Worm (Caenorhabditis elegans) whole organism, young adult: Measurements from ENCODE around the gene ugt-36.

Source experiments
- B0035.1 ChIP-seq: sonication (generic microtip); optimal IDR thresholded peaks from 2 replicates; lab custom pipeline; 2016; ENCODE audit warnings: missing genetic modification characterization, mild to moderate bottlenecking, missing compliant biosample characterization, missing genotype, missing genetic modification reagents
- B0261.1 ChIP-seq: sonication (generic microtip); optimal IDR thresholded peaks from 2 replicates; lab custom pipeline; 2016; ENCODE audit warnings: mild to moderate bottlenecking, missing genetic modification characterization, moderate library complexity, missing compliant biosample characterization
- F22D6.2 ChIP-seq: sonication (generic microtip); optimal IDR thresholded peaks from 2 replicates; lab custom pipeline; 2016; ENCODE audit warnings: mild to moderate bottlenecking, missing genetic modification characterization, missing compliant biosample characterization
- F49E8.2 ChIP-seq: sonication (generic microtip); optimal IDR thresholded peaks from 3 replicates; lab custom pipeline; 2017; ENCODE audit warnings: missing genetic modification characterization, mild to moderate bottlenecking, missing compliant biosample characterization, antibody characterized with exemption, moderate library complexity; ENCODE audit not compliant: insufficient read depth
- F52B5.7 ChIP-seq: sonication (generic microtip); optimal IDR thresholded peaks from 2 replicates; lab custom pipeline; 2016; ENCODE audit warnings: mild to moderate bottlenecking, missing genetic modification characterization, missing compliant biosample characterization
- F57C9.4 ChIP-seq: sonication (generic microtip); optimal IDR thresholded peaks from 2 replicates; lab custom pipeline; 2017; ENCODE audit warnings: mild to moderate bottlenecking, missing genetic modification characterization, missing compliant biosample characterization
- T07F8.4 ChIP-seq: sonication (generic microtip); optimal IDR thresholded peaks from 2 replicates; lab custom pipeline; 2016; ENCODE audit warnings: mild to moderate bottlenecking, missing genetic modification characterization, moderate library complexity, missing compliant biosample characterization
- T26A5.8 ChIP-seq: sonication (generic microtip); optimal IDR thresholded peaks from 2 replicates; lab custom pipeline; 2016; ENCODE audit warnings: missing genetic modification characterization, missing compliant biosample characterization
- Y53G8AR.9 ChIP-seq: fragments of 200-800 bp; sonication (Bioruptor generic); conservative IDR thresholded peaks from 2 replicates; pipeline ENCODE4 v1.3.6; 2022; ENCODE audit warnings: missing genetic modification reagents, missing genetic modification characterization, missing compliant biosample characterization
- Y79H2A.3 ChIP-seq: fragments of 200-800 bp; sonication (Bioruptor generic); conservative IDR thresholded peaks from 2 replicates; pipeline ENCODE4 v1.3.6; 2022; ENCODE audit warnings: missing genetic modification reagents, missing genetic modification characterization, missing compliant biosample characterization
- aptf-3 ChIP-seq: fragments of 200-800 bp; sonication (Bioruptor generic); IDR thresholded peaks from 2 replicates; pipeline ENCODE4 v1.3.6; 2022; ENCODE audit warnings: missing genetic modification characterization, missing compliant biosample characterization
- atf-7 ChIP-seq: sonication (generic microtip); optimal IDR thresholded peaks from 2 replicates; lab custom pipeline; 2017; ENCODE audit warnings: mild to moderate bottlenecking, missing genetic modification characterization, missing compliant biosample characterization
- bed-1 ChIP-seq: fragments of 200-800 bp; sonication (Bioruptor generic); IDR thresholded peaks from 2 replicates; pipeline ENCODE4 v1.3.6; 2022; ENCODE audit warnings: missing genetic modification reagents, missing genetic modification characterization, missing compliant biosample characterization
- bed-2 ChIP-seq: fragments of 200-800 bp; sonication (Bioruptor generic); IDR thresholded peaks from 2 replicates; pipeline ENCODE4 v1.3.6; 2022; ENCODE audit warnings: missing genetic modification reagents, missing genetic modification characterization, missing compliant biosample characterization
- cebp-1 ChIP-seq, 2 experiments: fragments of 200-800 bp in 1 of 2; sonication (Bioruptor generic) in 1 of 2; sonication (generic microtip) in 1 of 2; IDR thresholded peaks in 1 of 2; optimal IDR thresholded peaks in 1 of 2; 2 replicates each; pipeline versions ENCODE4 v1.3.6 to Lab custom; 2017 to 2022; ENCODE audit warnings: missing compliant biosample characterization in 2 of 2, missing genetic modification characterization in 2 of 2, mild to moderate bottlenecking in 1 of 2, missing genetic modification reagents in 1 of 2, moderate library complexity in 1 of 2
- ceh-100 ChIP-seq: fragments of 200-800 bp; sonication (Bioruptor generic); IDR thresholded peaks from 2 replicates; pipeline ENCODE4 v1.3.6; 2022; ENCODE audit warnings: missing genetic modification reagents, missing genetic modification characterization, missing compliant biosample characterization
- ceh-40 ChIP-seq: fragments of 200-800 bp; sonication (Bioruptor generic); IDR thresholded peaks from 2 replicates; pipeline ENCODE4 v1.3.6; 2022; ENCODE audit warnings: missing genetic modification characterization, missing compliant biosample characterization
- ceh-58 ChIP-seq: fragments of 200-800 bp; sonication (Bioruptor generic); IDR thresholded peaks from 2 replicates; pipeline ENCODE4 v1.3.6; 2022; ENCODE audit warnings: missing genetic modification characterization, missing compliant biosample characterization
- ceh-91 ChIP-seq: fragments of 200-800 bp; sonication (Bioruptor generic); IDR thresholded peaks from 2 replicates; pipeline ENCODE4 v1.3.6; 2022; ENCODE audit warnings: missing genetic modification reagents, missing genetic modification characterization, missing compliant biosample characterization
- ekl-4 ChIP-seq: fragments of 200-800 bp; sonication (Bioruptor generic); IDR thresholded peaks from 2 replicates; pipeline ENCODE4 v1.3.6; 2022; ENCODE audit warnings: missing genetic modification reagents, missing genetic modification characterization, missing compliant biosample characterization
- ets-4 ChIP-seq: fragments of 200-800 bp; sonication (Bioruptor generic); optimal IDR thresholded peaks from 2 replicates; lab custom pipeline; 2018; ENCODE audit warnings: mild to moderate bottlenecking, missing genetic modification characterization, missing compliant biosample characterization
- hlh-12 ChIP-seq: sonication (generic microtip); optimal IDR thresholded peaks from 2 replicates; lab custom pipeline; 2016; ENCODE audit warnings: missing genetic modification characterization, missing compliant biosample characterization
- let-526 ChIP-seq: fragments of 200-800 bp; sonication (Bioruptor generic); IDR thresholded peaks from 2 replicates; pipeline ENCODE4 v1.3.6; 2022; ENCODE audit warnings: missing genetic modification reagents, missing genetic modification characterization, missing compliant biosample characterization
- lin-26 ChIP-seq: fragments of 200-800 bp; sonication (Bioruptor generic); IDR thresholded peaks from 2 replicates; pipeline ENCODE4 v1.3.6; 2022; ENCODE audit warnings: missing genetic modification reagents, missing genetic modification characterization, missing compliant biosample characterization
- lin-35 ChIP-seq, 3 experiments: fragments of 150-350 bp in 2 of 3; sonication (generic microtip) in 1 of 3; optimal IDR thresholded peaks; 2 replicates each; lab custom pipeline; 2014 to 2018; ENCODE audit warnings: missing biosample characterization in 3 of 3, missing genetic modification characterization in 3 of 3, missing genetic modification reagents in 3 of 3
- lin-54 ChIP-seq: fragments of 200-800 bp; sonication (Bioruptor generic); optimal IDR thresholded peaks from 2 replicates; lab custom pipeline; 2018; ENCODE audit warnings: mild to moderate bottlenecking, missing genetic modification characterization, missing compliant biosample characterization
- madf-3 ChIP-seq: fragments of 200-800 bp; sonication (Bioruptor generic); IDR thresholded peaks from 2 replicates; pipeline ENCODE4 v1.3.6; 2022; ENCODE audit warnings: missing genetic modification reagents, missing genetic modification characterization, missing compliant biosample characterization
- madf-6 ChIP-seq: fragments of 200-800 bp; sonication (Bioruptor generic); IDR thresholded peaks from 2 replicates; pipeline ENCODE4 v1.3.6; 2022; ENCODE audit warnings: missing genetic modification reagents, missing genetic modification characterization, missing compliant biosample characterization
- nfyb-1 ChIP-seq: fragments of 200-800 bp; sonication (Bioruptor generic); IDR thresholded peaks from 2 replicates; pipeline ENCODE4 v1.3.6; 2022; ENCODE audit warnings: missing genetic modification reagents, missing genetic modification characterization, missing compliant biosample characterization
- rcor-1 ChIP-seq: fragments of 200-800 bp; sonication (Bioruptor generic); IDR thresholded peaks from 2 replicates; pipeline ENCODE4 v1.3.6; 2022; ENCODE audit warnings: missing genetic modification reagents, missing genetic modification characterization, missing compliant biosample characterization
- snpc-1.3 ChIP-seq: sonication (generic microtip); optimal IDR thresholded peaks from 2 replicates; lab custom pipeline; 2017; ENCODE audit warnings: missing genetic modification characterization, mild to moderate bottlenecking, missing compliant biosample characterization, antibody characterized with exemption, moderate library complexity, missing genotype, missing genetic modification reagents; ENCODE audit not compliant: insufficient read depth
- snpc-4 ChIP-seq, 5 experiments: fragments of 150-350 bp in 1 of 5; sonication (generic microtip) in 4 of 5; optimal IDR thresholded peaks; 2 replicates each; lab custom pipeline; 2014 to 2018; ENCODE audit warnings: missing genetic modification characterization in 5 of 5, missing biosample characterization in 3 of 5, antibody characterized with exemption in 2 of 5, mild to moderate bottlenecking in 2 of 5, missing compliant biosample characterization in 2 of 5, missing genotype in 2 of 5, moderate library complexity in 2 of 5, missing genetic modification reagents in 1 of 5
- sptf-2 ChIP-seq: fragments of 200-800 bp; sonication (Bioruptor generic); optimal IDR thresholded peaks from 2 replicates; lab custom pipeline; 2018; ENCODE audit warnings: mild to moderate bottlenecking, missing genetic modification characterization, missing compliant biosample characterization
- tbp1 ChIP-seq: fragments of 200-800 bp; sonication (Bioruptor generic); optimal IDR thresholded peaks from 2 replicates; lab custom pipeline; 2018; ENCODE audit warnings: mild to moderate bottlenecking, missing genetic modification characterization, missing compliant biosample characterization
- unc-130 ChIP-seq: sonication (generic microtip); optimal IDR thresholded peaks from 2 replicates; lab custom pipeline; 2016; ENCODE audit warnings: missing genetic modification reagents, missing genetic modification characterization, missing compliant biosample characterization
- unc-62 ChIP-seq: fragments of 150-350 bp; optimal IDR thresholded peaks from 2 replicates; lab custom pipeline; 2014; ENCODE audit warnings: missing biosample characterization, missing genetic modification reagents, missing genetic modification characterization
- xnd-1 ChIP-seq: sonication (generic microtip); optimal IDR thresholded peaks from 2 replicates; lab custom pipeline; 2016; ENCODE audit warnings: missing genotype, missing genetic modification reagents, missing genetic modification characterization, missing compliant biosample characterization
- ztf-25 ChIP-seq: fragments of 200-800 bp; sonication (Bioruptor generic); IDR thresholded peaks from 2 replicates; pipeline ENCODE4 v1.3.6; 2022; ENCODE audit warnings: missing genetic modification reagents, missing genetic modification characterization, missing compliant biosample characterization
- ztf-26 ChIP-seq: sonication (generic microtip); optimal IDR thresholded peaks from 2 replicates; lab custom pipeline; 2017; ENCODE audit warnings: missing genetic modification characterization, missing compliant biosample characterization
- ztf-28 ChIP-seq: fragments of 200-800 bp; sonication (Bioruptor generic); IDR thresholded peaks from 2 replicates; pipeline ENCODE4 v1.3.6; 2022; ENCODE audit warnings: missing genetic modification reagents, missing genetic modification characterization, missing compliant biosample characterization
- ztf-3 ChIP-seq: fragments of 200-800 bp; sonication (Bioruptor generic); optimal IDR thresholded peaks from 2 replicates; lab custom pipeline; 2018; ENCODE audit warnings: mild to moderate bottlenecking, missing genetic modification characterization, missing compliant biosample characterization

Gene ugt-36

ce11 chrV:7196498-7196966, 29.7 kb downstream of the ugt-36 start, which contains the start of gene F09G2.2 (continued):
- peak; percentile 56; the same call in 1 of the 2 replicates for TF ChIP-seq let-526 (GFP tag; lab: Robert Waterston, UW)
- TF ChIP-seq lin-54 (GFP tag; lab: Kevin White, UChicago): peak; percentile 93
- TF ChIP-seq T07F8.4 (tag; lab: Kevin White, UChicago): no peak
- TF ChIP-seq bed-2: no peak
- no peak for TF ChIP-seq aptf-3 (GFP tag; lab: Robert Waterston, UW)
- peak; percentile 57 for TF ChIP-seq F22D6.2
- TF ChIP-seq snpc-4 (GFP tag; optimal IDR thresholded peaks at IDR 0.05; lab: Kevin White, UChicago): no peak
- peak; percentile 34 to 78 (median 70) for TF ChIP-seq snpc-4 (tag; optimal IDR thresholded peaks at IDR 0.05; lab: Kevin White, UChicago)
- TF ChIP-seq cebp-1 (GFP tag; IDR thresholded peaks at IDR 0.05; lab: Robert Waterston, UW): peak; percentile 78
- TF ChIP-seq cebp-1 (tag; optimal IDR thresholded peaks at IDR 0.05; lab: Kevin White, UChicago): peak; percentile 91
- no peak for TF ChIP-seq bed-1
- peak; percentile 85 for TF ChIP-seq ztf-26 (tag; lab: Kevin White, UChicago)
- TF ChIP-seq ceh-100 (GFP tag; lab: Robert Waterston, UW): peak; percentile 71
- no peak for TF ChIP-seq F52B5.7
- no peak for TF ChIP-seq ztf-3 (GFP tag; lab: Kevin White, UChicago)
- 0 out of 2 replicates have a peak, but pooled peaks have one; percentile 40 for TF ChIP-seq ztf-25 (GFP tag; lab: Robert Waterston, UW)
- TF ChIP-seq T26A5.8: no peak
- peak; percentile 13 for TF ChIP-seq unc-62 (GFP tag; lab: Kevin White, UChicago)
- TF ChIP-seq B0261.1 (tag; lab: Kevin White, UChicago): no peak
- peak; percentile 14 for TF ChIP-seq atf-7
- peak; percentile 92 for TF ChIP-seq nfyb-1 (GFP tag; lab: Robert Waterston, UW)
- no peak for TF ChIP-seq F57C9.4 (tag; lab: Kevin White, UChicago)
- TF ChIP-seq ets-4 (GFP tag; lab: Kevin White, UChicago): peak; percentile 42
- TF ChIP-seq unc-130 (GFP tag; lab: Kevin White, UChicago): peak; percentile 32
- no peak for TF ChIP-seq Y79H2A.3 (GFP tag; lab: Robert Waterston, UW)
- peak; percentile 82 for TF ChIP-seq ceh-91 (GFP tag; lab: Robert Waterston, UW)
- TF ChIP-seq xnd-1 (tag; lab: Kevin White, UChicago): peak; percentile 77
- TF ChIP-seq sptf-2 (GFP tag; lab: Kevin White, UChicago): no peak
- no peak for TF ChIP-seq hlh-12
- TF ChIP-seq lin-35 (GFP tag; optimal IDR thresholded peaks at IDR 0.05; lab: Kevin White, UChicago): peak; percentile 3 to 93 (median 10)
- peak; percentile 0 for TF ChIP-seq B0035.1
- TF ChIP-seq, all 124 proteins: peak for 73

- no peak for TF ChIP-seq ets-4 (GFP tag; lab: Kevin White, UChicago)
- TF ChIP-seq ztf-28 (GFP tag; lab: Robert Waterston, UW): no peak
- TF ChIP-seq ceh-40 (GFP tag; lab: Robert Waterston, UW): 0 out of 2 replicates have a peak, but pooled peaks have one; percentile 3
- 0 out of 2 replicates have a peak, but pooled peaks have one; percentile 39 for TF ChIP-seq rcor-1 (GFP tag; lab: Robert Waterston, UW)
- TF ChIP-seq snpc-1.3 (tag; lab: Kevin White, UChicago): no peak
- peak; percentile 57; the same call in 1 of the 2 replicates for TF ChIP-seq ekl-4 (GFP tag; lab: Robert Waterston, UW)
- peak; percentile 3 for TF ChIP-seq tbp1 (GFP tag; lab: Kevin White, UChicago)
- TF ChIP-seq Y53G8AR.9 (GFP tag; lab: Robert Waterston, UW): 0 out of 2 replicates have a peak, but pooled peaks have one; percentile 58
- peak; percentile 16 for TF ChIP-seq F49E8.2 (tag; lab: Kevin White, UChicago)
- TF ChIP-seq madf-3 (GFP tag; lab: Robert Waterston, UW): peak; percentile 91
- 0 out of 2 replicates have a peak, but pooled peaks have one; percentile 52 for TF ChIP-seq ceh-58 (GFP tag; lab: Robert Waterston, UW)
- TF ChIP-seq lin-26 (GFP tag; lab: Robert Waterston, UW): peak; percentile 49; the same call in 1 of the 2 replicates
- peak; percentile 55 for TF ChIP-seq madf-6 (GFP tag; lab: Robert Waterston, UW)
These were observed 30.2 kb downstream of the ugt-36 start for ce11 chrV:7197036-7197435.
